Worm (Caenorhabditis elegans) whole organism, L4/young adult: Measurements from ENCODE around the gene attf-4.

Experiments used
- W03F9.2 ChIP-seq: fragments of 150-350 bp; optimal IDR thresholded peaks from 2 replicates; lab custom pipeline; 2014; ENCODE audit warnings: missing biosample characterization, missing genetic modification characterization
- dao-5 ChIP-seq: sonication (generic microtip); optimal IDR thresholded peaks from 2 replicates; lab custom pipeline; 2016; ENCODE audit warnings: missing genotype, missing genetic modification characterization, moderate library complexity, missing compliant biosample characterization
- him-1 ChIP-seq: sonication (generic microtip); optimal IDR thresholded peaks from 2 replicates; lab custom pipeline; 2016; ENCODE audit warnings: missing genotype, missing genetic modification reagents, missing genetic modification characterization, missing compliant biosample characterization

- TF ChIP-seq him-1 (tag; lab: Kevin White, UChicago) (no peak), dao-5 (tag; lab: Kevin White, UChicago) (no peak), W03F9.2 (no peak)
Observed at ce11 chrIII:6072937-6073336, 7.4 kb upstream of the attf-4 start.
